ENCODE assay signal across 3 fruit fly cellular contexts in genomic region chr3R:25176517-25176916, dm6.
TF ChIP-seq lines count a peak whose summit lies in the region.

No protein-coding gene starts in this region.

- TF ChIP-seq CTCF in whole organism, embryonic (GFP tag; optimal IDR thresholded peaks at IDR 0.05; lab: Kevin White, UChicago): no peak

TF ChIP-seq in whole organism, embryonic, 481 proteins besides CTCF, POLR2A, EP300 and RAD21 (continues in another document):
- TF ChIP-seq prd (optimal IDR thresholded peaks at IDR 0.05; lab: Kevin White, UChicago) (no peak), prd (GFP tag; IDR thresholded peaks at IDR 0.05; lab: Robert Waterston, UW) (peak; percentile 51; the same call in 1 of the 3 replicates), CG4404 (GFP tag; IDR thresholded peaks at IDR 0.05; lab: Robert Waterston, UW) (peak; percentile 12; the same call in 1 of the 2 replicates), CG1832 (GFP tag; optimal IDR thresholded peaks at IDR 0.05; lab: Kevin White, UChicago) (no peak), CG7556 (GFP tag; optimal IDR thresholded peaks at IDR 0.05; lab: Kevin White, UChicago) (peak; percentile 6), row (GFP tag; IDR thresholded peaks at IDR 0.05; lab: Robert Waterston, UW) (peak; percentile 51), ERR (GFP tag; optimal IDR thresholded peaks at IDR 0.05; lab: Kevin White, UChicago) (no peak), trem (tag; optimal IDR thresholded peaks at IDR 0.05; lab: Kevin White, UChicago) (no peak), stwl (tag; optimal IDR thresholded peaks at IDR 0.05; lab: Kevin White, UChicago) (no peak), dmrt99B (tag; optimal IDR thresholded peaks at IDR 0.05; lab: Kevin White, UChicago) (peak; percentile 23), lab (GFP tag; optimal IDR thresholded peaks at IDR 0.05; lab: Kevin White, UChicago) (peak; percentile 11), CG14667 (GFP tag; IDR thresholded peaks at IDR 0.05; lab: Robert Waterston, UW) (no peak), CG10979 (tag; optimal IDR thresholded peaks at IDR 0.05; lab: Kevin White, UChicago) (peak; percentile 22), CG2120 (GFP tag; optimal IDR thresholded peaks at IDR 0.05; lab: Kevin White, UChicago) (peak; percentile 17), CG18262 (tag; optimal IDR thresholded peaks at IDR 0.05; lab: Kevin White, UChicago) (peak; percentile 13), phol (tag; optimal IDR thresholded peaks at IDR 0.05; lab: Kevin White, UChicago) (peak; percentile 18), CG31441 (GFP tag; IDR thresholded peaks at IDR 0.05; lab: Robert Waterston, UW) (no peak), sens (GFP tag; lab: Kevin White, UChicago) (peak; percentile 51), gt (GFP tag; IDR thresholded peaks at IDR 0.05; lab: Robert Waterston, UW) (no peak), lmd (GFP tag; IDR thresholded peaks at IDR 0.05; lab: Robert Waterston, UW) (peak; percentile 15; the same call in 1 of the 2 replicates), CG9727 (GFP tag; optimal IDR thresholded peaks at IDR 0.05; lab: Kevin White, UChicago) (peak; percentile 2), Xrp1 (GFP tag; IDR thresholded peaks at IDR 0.05; lab: Robert Waterston, UW) (peak; percentile 26; the same call in 1 of the 2 replicates), CG3163 (GFP tag; optimal IDR thresholded peaks at IDR 0.05; lab: Kevin White, UChicago) (no peak), CG2678 (tag; optimal IDR thresholded peaks at IDR 0.05; lab: Kevin White, UChicago) (peak; percentile 24), Pdp1 (GFP tag; optimal IDR thresholded peaks at IDR 0.05; lab: Kevin White, UChicago) (peak in 1 of 2 experiments; percentile 12), Hmr (GFP tag; optimal IDR thresholded peaks at IDR 0.05; lab: Kevin White, UChicago) (peak; percentile 9), CG43689 (GFP tag; IDR thresholded peaks at IDR 0.05; lab: Robert Waterston, UW) (no peak), tgo (GFP tag; IDR thresholded peaks at IDR 0.05; lab: Robert Waterston, UW) (no peak), CG1024 (GFP tag; IDR thresholded peaks at IDR 0.05; lab: Robert Waterston, UW) (0 out of 2 replicates have a peak, but pooled peaks have one; percentile 5), grau (tag; optimal IDR thresholded peaks at IDR 0.05; lab: Kevin White, UChicago) (peak; percentile 19)

TF ChIP-seq in whole organism, prepupa, 60 proteins besides CTCF, POLR2A, EP300 and RAD21:
- TF ChIP-seq Eip78C (GFP tag; lab: Kevin White, UChicago) (peak; percentile 52), CG16779 (tag; optimal IDR thresholded peaks at IDR 0.05; lab: Kevin White, UChicago) (no peak), CG10631 (GFP tag; optimal IDR thresholded peaks at IDR 0.05; lab: Kevin White, UChicago) (peak; percentile 2), acj6 (GFP tag; optimal IDR thresholded peaks at IDR 0.05; lab: Kevin White, UChicago) (no peak), CG31627 (GFP tag; optimal IDR thresholded peaks at IDR 0.05; lab: Kevin White, UChicago) (peak; percentile 12), CG3919 (GFP tag; optimal IDR thresholded peaks at IDR 0.05; lab: Kevin White, UChicago) (peak; percentile 1)
TF ChIP-seq in whole organism, prepupa: peak in this region for 4.

TF ChIP-seq in whole organism, pupa, 21 proteins besides CTCF, POLR2A, EP300 and RAD21:
- TF ChIP-seq CG8301 (tag; optimal IDR thresholded peaks at IDR 0.05; lab: Kevin White, UChicago) (no peak), CG15710 (tag; optimal IDR thresholded peaks at IDR 0.05; lab: Kevin White, UChicago) (peak; percentile 12), CG8159 (tag; optimal IDR thresholded peaks at IDR 0.05; lab: Kevin White, UChicago) (peak; percentile 21)

Comparison
In these comparisons a context has a peak if more than half of its experiments do, and no peak if none do; other contexts are left out.
1. Of the 7 proteins assayed by ChIP-seq in both whole organism, embryonic and whole organism, prepupa: peak only in whole organism, embryonic: Sox102F; only in whole organism, prepupa: none; in both: none; in neither: 6.